Fruit fly (Drosophila melanogaster) whole organism, embryonic: ENCODE results near the gene sunn.

ENCODE experiments used
- Aef1 ChIP-seq: fragments of 200-800 bp; sonication (Bioruptor generic); IDR thresholded peaks from 3 replicates; pipeline ENCODE4 v1.3.6; 2022; ENCODE audit warnings: missing biosample characterization, missing genetic modification characterization
- Atf6 ChIP-seq: fragments of 200-800 bp; sonication (Bioruptor generic); IDR thresholded peaks from 2 replicates; pipeline ENCODE4 v1.3.6; 2022; ENCODE audit warnings: missing biosample characterization, missing genetic modification characterization
- Awh ChIP-seq: fragments of 200-800 bp; sonication (Bioruptor generic); IDR thresholded peaks from 2 replicates; pipeline ENCODE4, ENCODE4 v1.3.6; 2022; ENCODE audit warnings: missing biosample characterization, missing genetic modification characterization
- Bdp1 ChIP-seq: fragments of 200-800 bp; sonication (Bioruptor generic); optimal IDR thresholded peaks from 3 replicates; lab custom pipeline; 2016; ENCODE audit warnings: missing biosample characterization, missing genetic modification characterization
- CG11398 ChIP-seq: fragments of 200-800 bp; sonication (Bioruptor generic); optimal IDR thresholded peaks from 2 replicates; lab custom pipeline; 2016; ENCODE audit warnings: missing biosample characterization, missing genetic modification characterization
- CG12104 ChIP-seq: fragments of 200-800 bp; sonication (Bioruptor generic); optimal IDR thresholded peaks from 3 replicates; lab custom pipeline; 2016; ENCODE audit warnings: missing biosample characterization, missing genetic modification characterization
- CG1529 ChIP-seq: fragments of 200-800 bp; sonication (Bioruptor generic); optimal IDR thresholded peaks from 3 replicates; lab custom pipeline; 2018; ENCODE audit warnings: missing biosample characterization, missing genetic modification characterization
- CG1603 ChIP-seq: fragments of 200-800 bp; sonication (Bioruptor generic); optimal IDR thresholded peaks from 2 replicates; lab custom pipeline; 2019; ENCODE audit warnings: missing biosample characterization, mild to moderate bottlenecking, missing genetic modification characterization, moderate library complexity
- CG16779 ChIP-seq: fragments of 200-800 bp; sonication (Bioruptor generic); IDR thresholded peaks from 2 replicates; pipeline ENCODE4 v1.3.6; 2022; ENCODE audit warnings: missing biosample characterization, missing genetic modification characterization
- CG17802 ChIP-seq: fragments of 200-800 bp; sonication (Bioruptor generic); optimal IDR thresholded peaks from 2 replicates; lab custom pipeline; 2018; ENCODE audit warnings: missing biosample characterization, mild to moderate bottlenecking, missing genetic modification characterization, moderate library complexity
- CG18619 ChIP-seq: fragments of 200-800 bp; sonication (Bioruptor generic); optimal IDR thresholded peaks from 3 replicates; lab custom pipeline; 2017; ENCODE audit warnings: missing biosample characterization, mild to moderate bottlenecking, missing genetic modification characterization
- CG2116 ChIP-seq: fragments of 200-800 bp; sonication (Bioruptor generic); optimal IDR thresholded peaks from 3 replicates; lab custom pipeline; 2018; ENCODE audit warnings: missing biosample characterization, mild to moderate bottlenecking, missing genetic modification characterization
- CG2875 ChIP-seq: fragments of 200-800 bp; sonication (Bioruptor generic); optimal IDR thresholded peaks from 2 replicates; lab custom pipeline; 2017; ENCODE audit warnings: missing biosample characterization, mild to moderate bottlenecking, missing genetic modification characterization, missing genetic modification reagents
- CG30403 ChIP-seq: fragments of 200-800 bp; sonication (Bioruptor generic); optimal IDR thresholded peaks from 3 replicates; lab custom pipeline; 2016; ENCODE audit warnings: missing biosample characterization, missing genetic modification characterization
- CG3065 ChIP-seq: fragments of 200-800 bp; sonication (Bioruptor generic); optimal IDR thresholded peaks from 2 replicates; lab custom pipeline; 2016; ENCODE audit warnings: missing biosample characterization, missing genetic modification characterization
- CG32532 ChIP-seq: fragments of 200-800 bp; sonication (Bioruptor generic); IDR thresholded peaks from 2 replicates; pipeline ENCODE4 v1.3.6; 2022; ENCODE audit warnings: missing biosample characterization, missing genetic modification characterization
- CG4854 ChIP-seq: fragments of 200-800 bp; sonication (Bioruptor generic); optimal IDR thresholded peaks from 2 replicates; lab custom pipeline; 2016; ENCODE audit warnings: missing biosample characterization, missing genetic modification characterization, inconsistent platforms
- CkIIα-i1 ChIP-seq: fragments of 200-800 bp; sonication (Bioruptor generic); IDR thresholded peaks from 2 replicates; pipeline ENCODE4 v1.3.6; 2022; ENCODE audit warnings: missing biosample characterization, missing genetic modification characterization
- D19B ChIP-seq: fragments of 200-800 bp; sonication (Bioruptor generic); optimal IDR thresholded peaks from 2 replicates; lab custom pipeline; 2017; ENCODE audit warnings: missing biosample characterization, mild to moderate bottlenecking, missing genetic modification characterization
- Dad ChIP-seq: fragments of 200-800 bp; sonication (Bioruptor generic); optimal IDR thresholded peaks from 3 replicates; lab custom pipeline; 2016; ENCODE audit warnings: missing biosample characterization, missing genetic modification characterization
- Doc3 ChIP-seq: fragments of 200-800 bp; sonication (Bioruptor generic); IDR thresholded peaks from 3 replicates; pipeline ENCODE4 v1.3.6; 2022; ENCODE audit warnings: missing biosample characterization, missing genetic modification characterization; ENCODE audit not compliant: partially characterized antibody
- Ets65A ChIP-seq: fragments of 200-800 bp; sonication (Bioruptor generic); peaks from one replicate; lab custom pipeline; 2016; ENCODE audit warnings: missing biosample characterization, missing genetic modification characterization
- Ets97D ChIP-seq: fragments of 200-800 bp; sonication (Bioruptor generic); optimal IDR thresholded peaks from 3 replicates; lab custom pipeline; 2016; ENCODE audit warnings: missing biosample characterization, missing genetic modification characterization
- GATAe ChIP-seq: fragments of 200-800 bp; sonication (Bioruptor generic); conservative IDR thresholded peaks from 2 replicates; pipeline ENCODE4 v1.3.6; 2022; ENCODE audit warnings: missing biosample characterization, missing genetic modification characterization
- HHEX ChIP-seq: fragments of 200-800 bp; sonication (Bioruptor generic); optimal IDR thresholded peaks from 3 replicates; lab custom pipeline; 2017; ENCODE audit warnings: missing biosample characterization, mild to moderate bottlenecking, missing genetic modification characterization, missing genetic modification reagents
- Max ChIP-seq: fragments of 200-800 bp; sonication (Bioruptor generic); optimal IDR thresholded peaks from 2 replicates; lab custom pipeline; 2016; ENCODE audit warnings: missing biosample characterization, mild to moderate bottlenecking, missing genetic modification characterization
- Nf-YA ChIP-seq: fragments of 200-800 bp; sonication (Bioruptor generic); IDR thresholded peaks from 2 replicates; pipeline ENCODE4 v1.3.6; 2022; ENCODE audit warnings: missing biosample characterization, missing genetic modification characterization
- NfI ChIP-seq: fragments of 200-800 bp; sonication (Bioruptor generic); optimal IDR thresholded peaks from 3 replicates; lab custom pipeline; 2018; ENCODE audit warnings: missing biosample characterization, mild to moderate bottlenecking, missing genetic modification characterization, moderate library complexity
- Six4 ChIP-seq: fragments of 200-800 bp; sonication (Bioruptor generic); optimal IDR thresholded peaks from 2 replicates; lab custom pipeline; 2016; ENCODE audit warnings: missing biosample characterization, missing genetic modification characterization
- Xbp1 ChIP-seq: fragments of 200-800 bp; sonication (Bioruptor generic); optimal IDR thresholded peaks from 3 replicates; lab custom pipeline; 2016; ENCODE audit warnings: missing biosample characterization, mild to moderate bottlenecking, missing genetic modification characterization
- ab ChIP-seq: fragments of 200-800 bp; sonication (Bioruptor generic); optimal IDR thresholded peaks from 2 replicates; lab custom pipeline; 2016; ENCODE audit warnings: missing biosample characterization, missing genetic modification characterization
- ash1 ChIP-seq: fragments of 200-800 bp; sonication (Bioruptor generic); optimal IDR thresholded peaks from 2 replicates; lab custom pipeline; 2018; ENCODE audit warnings: missing biosample characterization, mild to moderate bottlenecking, missing genetic modification characterization
- az2 ChIP-seq: fragments of 200-800 bp; sonication (Bioruptor generic); optimal IDR thresholded peaks from 3 replicates; lab custom pipeline; 2016; ENCODE audit warnings: missing biosample characterization, missing genetic modification characterization
- cas ChIP-seq: fragments of 200-800 bp; sonication (Bioruptor generic); IDR thresholded peaks from 2 replicates; pipeline ENCODE4 v1.3.6; 2022; ENCODE audit warnings: missing biosample characterization, missing genetic modification characterization
- cato ChIP-seq: fragments of 200-800 bp; sonication (Bioruptor generic); optimal IDR thresholded peaks from 2 replicates; lab custom pipeline; 2016; ENCODE audit warnings: missing biosample characterization, missing genetic modification characterization, borderline replicate concordance
- cg ChIP-seq: fragments of 200-800 bp; sonication (Bioruptor generic); optimal IDR thresholded peaks from 3 replicates; lab custom pipeline; 2019; ENCODE audit warnings: missing biosample characterization, mild to moderate bottlenecking, missing genetic modification characterization, moderate library complexity
- crp ChIP-seq, 2 experiments: fragments of 200-800 bp; sonication (Bioruptor generic); optimal IDR thresholded peaks; 2 replicates in 1 of 2; 3 replicates in 1 of 2; lab custom pipeline; 2017; ENCODE audit warnings: missing biosample characterization in 2 of 2, missing genetic modification characterization in 2 of 2, mild to moderate bottlenecking in 1 of 2, moderate library complexity in 1 of 2
- en ChIP-seq: fragments of 200-800 bp; sonication (Bioruptor generic); optimal IDR thresholded peaks from 2 replicates; lab custom pipeline; 2016; ENCODE audit warnings: missing biosample characterization, missing genetic modification characterization
- eve ChIP-seq, 2 experiments: fragments of >200 bp; optimal IDR thresholded peaks; 2 replicates each; lab custom pipeline; 2017; ENCODE audit warnings: missing biosample characterization in 2 of 2, missing genetic modification characterization in 2 of 2
- ewg ChIP-seq: fragments of 200-800 bp; sonication (Bioruptor generic); optimal IDR thresholded peaks from 3 replicates; lab custom pipeline; 2017; ENCODE audit warnings: mild to moderate bottlenecking, missing biosample characterization, missing genetic modification reagents, missing genetic modification characterization
- gsb ChIP-seq: fragments of 200-800 bp; sonication (Bioruptor generic); IDR thresholded peaks from 2 replicates; pipeline ENCODE4 v1.3.6; 2022; ENCODE audit warnings: missing biosample characterization, missing genetic modification characterization
- hkb ChIP-seq, 2 experiments: fragments of 200-800 bp in 1 of 2; fragments of >200 bp in 1 of 2; sonication (Bioruptor generic) in 1 of 2; IDR thresholded peaks in 1 of 2; optimal IDR thresholded peaks in 1 of 2; 2 replicates each; pipeline versions ENCODE4 v1.3.6 to Lab custom; 2017 to 2022; ENCODE audit warnings: missing biosample characterization in 1 of 2, missing genetic modification characterization in 1 of 2
- kni ChIP-seq: fragments of 200-800 bp; sonication (Bioruptor generic); optimal IDR thresholded peaks from 3 replicates; lab custom pipeline; 2017; ENCODE audit warnings: mild to moderate bottlenecking, missing biosample characterization, missing genetic modification reagents, missing genetic modification characterization
- nerfin-2 ChIP-seq: fragments of 200-800 bp; sonication (Bioruptor generic); IDR thresholded peaks from 2 replicates; pipeline ENCODE4 v1.3.6; 2022; ENCODE audit warnings: missing biosample characterization, missing genetic modification characterization; ENCODE audit not compliant: partially characterized antibody
- pb ChIP-seq: fragments of 200-800 bp; sonication (Bioruptor generic); optimal IDR thresholded peaks from 3 replicates; lab custom pipeline; 2016; ENCODE audit warnings: missing biosample characterization, missing genetic modification characterization
- seq ChIP-seq: fragments of 200-800 bp; sonication (Bioruptor generic); IDR thresholded peaks from 2 replicates; pipeline ENCODE4 v1.3.6; 2022; ENCODE audit warnings: missing biosample characterization, missing genetic modification characterization
- toy ChIP-seq: fragments of 200-800 bp; sonication (Bioruptor generic); IDR thresholded peaks from 2 replicates; pipeline ENCODE4 v1.3.6; 2022; ENCODE audit warnings: missing biosample characterization, missing genetic modification characterization
- vnd ChIP-seq: fragments of 200-800 bp; sonication (Bioruptor generic); IDR thresholded peaks from 3 replicates; pipeline ENCODE4 v1.3.6; 2022; ENCODE audit warnings: missing biosample characterization, missing genetic modification characterization; ENCODE audit not compliant: partially characterized antibody

Gene sunn

DNA sequence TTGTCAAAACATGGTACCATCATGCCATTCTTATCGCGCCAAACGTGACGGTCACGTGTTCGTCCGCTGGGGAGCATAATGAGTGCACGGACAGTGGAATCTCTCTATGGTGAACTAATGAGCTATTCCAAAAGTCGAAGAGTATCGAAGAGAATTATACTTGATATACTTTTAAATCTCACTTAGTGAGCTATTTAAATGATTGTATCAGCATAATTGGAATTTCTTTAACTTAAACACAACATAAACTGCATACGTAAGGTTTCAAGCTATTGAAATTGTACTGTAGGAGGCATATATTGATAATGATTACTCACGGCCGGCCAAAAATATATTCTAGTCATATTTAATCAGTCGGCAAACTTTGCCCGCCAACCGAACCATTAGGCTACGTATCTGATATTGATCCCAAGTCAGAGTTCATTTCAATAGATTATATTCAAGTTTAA, 6.6 kb upstream of the sunn start (continued):
- TF ChIP-seq nerfin-2 = no peak
- no peak for TF ChIP-seq Ets65A (GFP tag; lab: Kevin White, UChicago)
- TF ChIP-seq Six4 (GFP tag; lab: Kevin White, UChicago) = no peak
- TF ChIP-seq CG3065 = no peak
- TF ChIP-seq Ets97D (GFP tag; lab: Kevin White, UChicago) = no peak
- TF ChIP-seq Aef1 = peak; percentile 26; the same call in 1 of the 3 replicates
- TF ChIP-seq cas (GFP tag; lab: Robert Waterston, UW) = no peak
- TF ChIP-seq HHEX (GFP tag; lab: Kevin White, UChicago) = peak; percentile 8
- no peak for TF ChIP-seq cato (GFP tag; lab: Kevin White, UChicago)
- peak; percentile 49 for TF ChIP-seq gsb (GFP tag; lab: Robert Waterston, UW)
- no peak for TF ChIP-seq Awh
- TF ChIP-seq CG1529 (GFP tag; lab: Kevin White, UChicago) = no peak
- no peak for TF ChIP-seq CG4854
- TF ChIP-seq toy = no peak
- TF ChIP-seq kni = no peak
- TF ChIP-seq CG32532 (GFP tag; lab: Robert Waterston, UW) = peak; percentile 57
- no peak for TF ChIP-seq az2

- no peak for TF ChIP-seq CG2875
- TF ChIP-seq pb (GFP tag; lab: Kevin White, UChicago) = no peak
- no peak for TF ChIP-seq crp (GFP tag; optimal IDR thresholded peaks at IDR 0.05; lab: Kevin White, UChicago)
- no peak for TF ChIP-seq CG30403
- TF ChIP-seq CG1603 (tag; lab: Kevin White, UChicago) = no peak
- TF ChIP-seq CG16779 = no peak
- no peak for TF ChIP-seq CG2116 (GFP tag; lab: Kevin White, UChicago)
- TF ChIP-seq eve (GFP tag; optimal IDR thresholded peaks at IDR 0.05; lab: Kevin White, UChicago) = no peak
- TF ChIP-seq GATAe = no peak
- no peak for TF ChIP-seq Awh
- TF ChIP-seq Doc3 (GFP tag; lab: Robert Waterston, UW) = no peak
- TF ChIP-seq ab (GFP tag; lab: Kevin White, UChicago) = no peak
- no peak for TF ChIP-seq D19B (GFP tag; lab: Kevin White, UChicago)
- TF ChIP-seq CG11398 = no peak
- no peak for TF ChIP-seq NfI (GFP tag; lab: Kevin White, UChicago)
- no peak for TF ChIP-seq Atf6
- no peak for TF ChIP-seq hkb (optimal IDR thresholded peaks at IDR 0.05; lab: Kevin White, UChicago)
- TF ChIP-seq hkb (GFP tag; IDR thresholded peaks at IDR 0.05; lab: Robert Waterston, UW) = no peak
- no peak for TF ChIP-seq Bdp1 (GFP tag; lab: Kevin White, UChicago)
- TF ChIP-seq, all 482 proteins: peak for 0
These were observed 3.7 kb downstream of the sunn start, which contains the start of gene CG32087 for dm6 chr3L:11731841-11732240. Gene CG32087 (plus strand): TSS chr3L:11732141.

- TF ChIP-seq CG12104 (GFP tag; lab: Kevin White, UChicago) = no peak
- TF ChIP-seq seq (GFP tag; lab: Robert Waterston, UW) = no peak
- no peak for TF ChIP-seq CkIIα-i1 (GFP tag; lab: Robert Waterston, UW)
- no peak for TF ChIP-seq CG17802 (tag; lab: Kevin White, UChicago)
- TF ChIP-seq Dad = no peak
- no peak for TF ChIP-seq ash1 (GFP tag; lab: Kevin White, UChicago)
- TF ChIP-seq CG18619 = no peak
- TF ChIP-seq Max (GFP tag; lab: Kevin White, UChicago) = no peak
- TF ChIP-seq Nf-YA (GFP tag; lab: Robert Waterston, UW) = no peak
- TF ChIP-seq vnd (GFP tag; lab: Robert Waterston, UW) = no peak
- TF ChIP-seq en = no peak
- TF ChIP-seq cg = no peak
- no peak for TF ChIP-seq Xbp1 (GFP tag; lab: Kevin White, UChicago)
- TF ChIP-seq ewg (GFP tag; lab: Kevin White, UChicago) = no peak
These were observed 22.9 kb downstream of the sunn start, which contains the start of gene Gr68a for dm6 chr3L:11751005-11751404. Gene Gr68a (plus strand): TSS chr3L:11751305.
